Worm (Caenorhabditis elegans): ENCODE results near the gene nspb-8.

- TF ChIP-seq ztf-7 (tag; optimal IDR thresholded peaks at IDR 0.05) (no peak), aly-2 (tag; optimal IDR thresholded peaks at IDR 0.05) (no peak)
Observed at ce11 chrII:14593281-14593680, 12.8 kb upstream of the nspb-8 start, which contains the start of gene catp-4.

Measured in whole organism, L4 larva.